Worm (Caenorhabditis elegans) whole organism, late embryonic: ENCODE data around the gene scl-21.
A peak's percentile ranks its signal among the peaks of the same experiment; 100 is the strongest.

Experiments used
- C38D4.7 ChIP-seq: fragments of 200-800 bp; sonication (Bioruptor generic); optimal IDR thresholded peaks from 2 replicates; lab custom pipeline; 2018; ENCODE audit warnings: mild to moderate bottlenecking, missing genetic modification characterization, moderate library complexity, missing compliant biosample characterization
- F13H6.1 ChIP-seq: sonication (generic microtip); optimal IDR thresholded peaks from 2 replicates; lab custom pipeline; 2016; ENCODE audit warnings: missing genetic modification characterization, missing compliant biosample characterization
- K02D7.2 ChIP-seq: sonication (generic microtip); optimal IDR thresholded peaks from 2 replicates; lab custom pipeline; 2017; ENCODE audit warnings: mild to moderate bottlenecking, missing genetic modification characterization, missing compliant biosample characterization
- K09A11.1 ChIP-seq: sonication (generic microtip); optimal IDR thresholded peaks from 2 replicates; lab custom pipeline; 2017; ENCODE audit warnings: antibody characterized with exemption, mild to moderate bottlenecking, missing genetic modification characterization, missing compliant biosample characterization; ENCODE audit not compliant: insufficient read depth
- Y22D7AL.16 ChIP-seq: sonication (generic microtip); optimal IDR thresholded peaks from 2 replicates; lab custom pipeline; 2016; ENCODE audit warnings: missing genetic modification characterization, missing compliant biosample characterization
- ama-1 ChIP-seq: fragments of 150-350 bp; optimal IDR thresholded peaks from 2 replicates; lab custom pipeline; 2014
- ceh-14 ChIP-seq: sonication (generic microtip); optimal IDR thresholded peaks from 2 replicates; lab custom pipeline; 2016; ENCODE audit warnings: missing genotype, missing genetic modification characterization, missing compliant biosample characterization
- ceh-18 ChIP-seq: sonication (generic microtip); optimal IDR thresholded peaks from 2 replicates; lab custom pipeline; 2016; ENCODE audit warnings: missing genetic modification characterization, missing compliant biosample characterization
- ceh-19 ChIP-seq: fragments of 200-800 bp; sonication (Bioruptor generic); optimal IDR thresholded peaks from 2 replicates; lab custom pipeline; 2018; ENCODE audit warnings: mild to moderate bottlenecking, missing genetic modification characterization, missing compliant biosample characterization
- ceh-2 ChIP-seq: sonication (generic microtip); optimal IDR thresholded peaks from 2 replicates; lab custom pipeline; 2016; ENCODE audit warnings: missing genotype, missing genetic modification characterization, missing compliant biosample characterization
- ceh-22 ChIP-seq: sonication (generic microtip); optimal IDR thresholded peaks from 2 replicates; lab custom pipeline; 2017; ENCODE audit warnings: missing biosample characterization, missing genetic modification characterization
- ceh-24 ChIP-seq: sonication (generic microtip); optimal IDR thresholded peaks from 2 replicates; lab custom pipeline; 2016; ENCODE audit warnings: mild to moderate bottlenecking, missing genetic modification characterization, missing compliant biosample characterization
- ceh-34 ChIP-seq: sonication (generic microtip); optimal IDR thresholded peaks from 2 replicates; lab custom pipeline; 2016; ENCODE audit warnings: mild to moderate bottlenecking, missing genetic modification characterization, missing compliant biosample characterization
- ceh-45 ChIP-seq: fragments of 200-800 bp; sonication (Bioruptor generic); IDR thresholded peaks from 2 replicates; pipeline ENCODE4 v1.3.6; 2022; ENCODE audit warnings: missing genetic modification reagents, missing genetic modification characterization, missing compliant biosample characterization
- ceh-6 ChIP-seq: fragments of 200-800 bp; sonication (Bioruptor generic); optimal IDR thresholded peaks from 2 replicates; lab custom pipeline; 2018; ENCODE audit warnings: mild to moderate bottlenecking, missing genetic modification characterization, missing compliant biosample characterization
- ceh-9 ChIP-seq: sonication (generic microtip); optimal IDR thresholded peaks from 2 replicates; lab custom pipeline; 2016; ENCODE audit warnings: mild to moderate bottlenecking, missing genetic modification characterization, inconsistent platforms, missing compliant biosample characterization
- che-1 ChIP-seq: sonication (generic microtip); optimal IDR thresholded peaks from 2 replicates; lab custom pipeline; 2016; ENCODE audit warnings: mild to moderate bottlenecking, missing genetic modification characterization, missing compliant biosample characterization
- dmd-4 ChIP-seq: sonication (generic microtip); optimal IDR thresholded peaks from 2 replicates; lab custom pipeline; 2016; ENCODE audit warnings: borderline replicate concordance, missing genetic modification characterization, missing compliant biosample characterization
- dve-1 ChIP-seq: sonication (generic microtip); optimal IDR thresholded peaks from 2 replicates; lab custom pipeline; 2017; ENCODE audit warnings: antibody characterized with exemption, mild to moderate bottlenecking, missing genetic modification characterization, missing compliant biosample characterization
- elt-2 ChIP-seq: sonication (generic microtip); optimal IDR thresholded peaks from 2 replicates; lab custom pipeline; 2016; ENCODE audit warnings: missing genetic modification reagents, missing genetic modification characterization, missing compliant biosample characterization
- ets-4 ChIP-seq: sonication (generic microtip); optimal IDR thresholded peaks from 2 replicates; lab custom pipeline; 2016; ENCODE audit warnings: missing genetic modification characterization, missing compliant biosample characterization
- eyg-1 ChIP-seq: sonication (generic microtip); optimal IDR thresholded peaks from 2 replicates; lab custom pipeline; 2016; ENCODE audit warnings: missing genotype, missing genetic modification characterization, missing compliant biosample characterization
- fax-1 ChIP-seq: sonication (generic microtip); optimal IDR thresholded peaks from 2 replicates; lab custom pipeline; 2016; ENCODE audit warnings: missing genotype, missing genetic modification characterization, missing compliant biosample characterization
- fkh-10 ChIP-seq: fragments of 150-350 bp; optimal IDR thresholded peaks from 2 replicates; lab custom pipeline; 2014; ENCODE audit warnings: missing biosample characterization, missing genetic modification reagents, missing genetic modification characterization
- fkh-6 ChIP-seq: sonication (generic microtip); optimal IDR thresholded peaks from 2 replicates; lab custom pipeline; 2016; ENCODE audit warnings: missing genetic modification characterization, missing compliant biosample characterization
- gmeb-2 ChIP-seq: sonication (generic microtip); optimal IDR thresholded peaks from 2 replicates; lab custom pipeline; 2016; ENCODE audit warnings: missing genetic modification characterization, inconsistent platforms, missing compliant biosample characterization
- hlh-13 ChIP-seq: fragments of 200-800 bp; sonication (Bioruptor generic); optimal IDR thresholded peaks from 2 replicates; lab custom pipeline; 2018; ENCODE audit warnings: mild to moderate bottlenecking, missing genetic modification characterization, missing compliant biosample characterization
- hlh-15 ChIP-seq: sonication (generic microtip); optimal IDR thresholded peaks from 2 replicates; lab custom pipeline; 2016; ENCODE audit warnings: missing genetic modification characterization, missing compliant biosample characterization
- hlh-30 ChIP-seq: sonication (generic microtip); optimal IDR thresholded peaks from 2 replicates; lab custom pipeline; 2017; ENCODE audit warnings: antibody characterized with exemption, missing genetic modification characterization, missing compliant biosample characterization; ENCODE audit not compliant: insufficient read depth
- hlh-6 ChIP-seq: sonication (generic microtip); optimal IDR thresholded peaks from 2 replicates; lab custom pipeline; 2016; ENCODE audit warnings: missing genotype, missing genetic modification characterization, missing compliant biosample characterization
- hlh-8 ChIP-seq: sonication (generic microtip); optimal IDR thresholded peaks from 2 replicates; lab custom pipeline; 2016; ENCODE audit warnings: missing genotype, missing genetic modification characterization, missing compliant biosample characterization
- mec-3 ChIP-seq: sonication (generic microtip); optimal IDR thresholded peaks from 2 replicates; lab custom pipeline; 2016; ENCODE audit warnings: borderline replicate concordance, missing genetic modification characterization, missing compliant biosample characterization
- nhr-11 ChIP-seq: fragments of 150-350 bp; optimal IDR thresholded peaks from 2 replicates; lab custom pipeline; 2014; ENCODE audit warnings: missing biosample characterization, missing genetic modification characterization
- npax-4 ChIP-seq: sonication (generic microtip); optimal IDR thresholded peaks from 2 replicates; lab custom pipeline; 2016; ENCODE audit warnings: missing genetic modification characterization, missing compliant biosample characterization
- odd-2 ChIP-seq: sonication (generic microtip); optimal IDR thresholded peaks from 2 replicates; lab custom pipeline; 2017; ENCODE audit warnings: antibody characterized with exemption, mild to moderate bottlenecking, missing genetic modification characterization, missing compliant biosample characterization
- pat-9 ChIP-seq: fragments of 200-800 bp; sonication (Bioruptor generic); optimal IDR thresholded peaks from 2 replicates; lab custom pipeline; 2018; ENCODE audit warnings: mild to moderate bottlenecking, missing genetic modification characterization, moderate library complexity, missing compliant biosample characterization
- pax-1 ChIP-seq: fragments of 150-350 bp; optimal IDR thresholded peaks from 2 replicates; lab custom pipeline; 2014; ENCODE audit warnings: missing biosample characterization, missing genetic modification characterization
- pha-2 ChIP-seq: sonication (generic microtip); optimal IDR thresholded peaks from 2 replicates; lab custom pipeline; 2017; ENCODE audit warnings: mild to moderate bottlenecking, missing genetic modification characterization, missing compliant biosample characterization
- pha-4 ChIP-seq: fragments of 150-350 bp; optimal IDR thresholded peaks from 2 replicates; lab custom pipeline; 2018; ENCODE audit warnings: missing biosample characterization, missing genetic modification reagents, missing genetic modification characterization
- pqm-1 ChIP-seq: sonication (generic microtip); optimal IDR thresholded peaks from 2 replicates; lab custom pipeline; 2016; ENCODE audit warnings: missing genetic modification characterization, missing compliant biosample characterization
- pros-1 ChIP-seq: fragments of 150-350 bp; optimal IDR thresholded peaks from 2 replicates; lab custom pipeline; 2014; ENCODE audit warnings: missing biosample characterization, missing genetic modification reagents, missing genetic modification characterization
- ref-2 ChIP-seq: sonication (generic microtip); optimal IDR thresholded peaks from 2 replicates; lab custom pipeline; 2016; ENCODE audit warnings: missing genetic modification characterization, missing compliant biosample characterization
- sdc-2 ChIP-seq: sonication (generic microtip); optimal IDR thresholded peaks from 2 replicates; lab custom pipeline; 2016; ENCODE audit warnings: missing genotype, missing genetic modification characterization, missing compliant biosample characterization
- sox-2 ChIP-seq: fragments of 200-800 bp; sonication (Bioruptor generic); IDR thresholded peaks from 2 replicates; pipeline ENCODE4 v1.3.6; 2022; ENCODE audit warnings: missing genetic modification reagents, missing genetic modification characterization, missing compliant biosample characterization
- tbx-2 ChIP-seq: sonication (generic microtip); optimal IDR thresholded peaks from 2 replicates; lab custom pipeline; 2016; ENCODE audit warnings: missing genetic modification characterization, missing compliant biosample characterization
- tbx-7 ChIP-seq: sonication (generic microtip); optimal IDR thresholded peaks from 2 replicates; lab custom pipeline; 2016; ENCODE audit warnings: missing genotype, missing genetic modification characterization, missing compliant biosample characterization
- ttx-3 ChIP-seq: sonication (generic microtip); optimal IDR thresholded peaks from 2 replicates; lab custom pipeline; 2016; ENCODE audit warnings: missing genetic modification reagents, missing genetic modification characterization, missing compliant biosample characterization
- unc-3 ChIP-seq, 2 experiments: fragments of 200-800 bp in 1 of 2; sonication (Bioruptor generic) in 1 of 2; sonication (generic microtip) in 1 of 2; conservative IDR thresholded peaks in 1 of 2; optimal IDR thresholded peaks in 1 of 2; 2 replicates each; pipeline versions ENCODE4 v1.3.6 to Lab custom; 2016 to 2022; ENCODE audit warnings: missing compliant biosample characterization in 2 of 2, missing genetic modification characterization in 2 of 2, missing genetic modification reagents in 1 of 2
- unc-42 ChIP-seq: sonication (generic microtip); optimal IDR thresholded peaks from 2 replicates; lab custom pipeline; 2016; ENCODE audit warnings: missing genotype, missing genetic modification characterization, missing compliant biosample characterization
- unc-55 ChIP-seq: sonication (generic microtip); optimal IDR thresholded peaks from 2 replicates; lab custom pipeline; 2017; ENCODE audit warnings: missing biosample characterization, missing genetic modification reagents, missing genetic modification characterization
- unc-86 ChIP-seq: sonication (generic microtip); optimal IDR thresholded peaks from 2 replicates; lab custom pipeline; 2016; ENCODE audit warnings: missing genetic modification characterization, missing compliant biosample characterization
- zip-5 ChIP-seq: sonication (generic microtip); optimal IDR thresholded peaks from 2 replicates; lab custom pipeline; 2016; ENCODE audit warnings: missing genetic modification characterization, missing compliant biosample characterization
- ztf-16 ChIP-seq: sonication (generic microtip); optimal IDR thresholded peaks from 2 replicates; lab custom pipeline; 2017; ENCODE audit warnings: missing genetic modification characterization, missing compliant biosample characterization

scl-21 gene

ce11 chrV:19529168-19529567 is 33.7 kb upstream of the scl-21 start:
- TF ChIP-seq eyg-1 (tag; lab: Kevin White, UChicago) (no peak), pax-1 (tag; lab: Kevin White, UChicago) (peak; percentile 44), zip-5 (no peak), ceh-6 (GFP tag; lab: Kevin White, UChicago) (no peak), ceh-18 (tag; lab: Kevin White, UChicago) (peak; percentile 62), ets-4 (tag; lab: Kevin White, UChicago) (peak; percentile 17), hlh-13 (GFP tag; lab: Kevin White, UChicago) (no peak), pqm-1 (tag; lab: Kevin White, UChicago) (no peak), ceh-34 (tag; lab: Kevin White, UChicago) (peak; percentile 71), ceh-19 (GFP tag; lab: Kevin White, UChicago) (no peak), pha-2 (tag; lab: Kevin White, UChicago) (peak; percentile 77), gmeb-2 (tag; lab: Kevin White, UChicago) (no peak), elt-2 (tag; lab: Kevin White, UChicago) (peak; percentile 40), K09A11.1 (tag; lab: Kevin White, UChicago) (peak; percentile 48), nhr-11 (no peak), ceh-14 (tag; lab: Kevin White, UChicago) (no peak), odd-2 (tag; lab: Kevin White, UChicago) (no peak), ceh-9 (no peak), fax-1 (no peak), unc-55 (peak; percentile 98), ztf-16 (no peak), mec-3 (tag; lab: Kevin White, UChicago) (no peak), pros-1 (no peak), sox-2 (peak; percentile 8; the same call in 1 of the 2 replicates), Y22D7AL.16 (tag; lab: Kevin White, UChicago) (no peak), unc-42 (tag; lab: Kevin White, UChicago) (peak; percentile 74), ceh-2 (no peak), pat-9 (tag; lab: Kevin White, UChicago) (no peak), pha-4 (tag; lab: Kevin White, UChicago) (no peak), unc-3 (GFP tag; conservative IDR thresholded peaks at IDR 0.05; lab: Robert Waterston, UW) (peak; percentile 47; the same call in 1 of the 2 replicates), unc-3 (tag; optimal IDR thresholded peaks at IDR 0.05; lab: Kevin White, UChicago) (no peak), K02D7.2 (tag; lab: Kevin White, UChicago) (no peak), dve-1 (tag; lab: Kevin White, UChicago) (peak; percentile 17), C38D4.7 (GFP tag; lab: Kevin White, UChicago) (no peak), hlh-6 (tag; lab: Kevin White, UChicago) (no peak), tbx-7 (tag; lab: Kevin White, UChicago) (no peak), F13H6.1 (tag; lab: Kevin White, UChicago) (peak; percentile 18), npax-4 (no peak), fkh-6 (tag; lab: Kevin White, UChicago) (no peak), dmd-4 (tag; lab: Kevin White, UChicago) (no peak), ceh-22 (no peak), hlh-8 (no peak), ama-1 (lab: Kevin White, UChicago) (no peak), fkh-10 (no peak), ttx-3 (tag; lab: Kevin White, UChicago) (no peak), ceh-45 (GFP tag; lab: Robert Waterston, UW) (no peak), tbx-2 (peak; percentile 84), che-1 (tag; lab: Kevin White, UChicago) (no peak), sdc-2 (no peak), hlh-15 (tag; lab: Kevin White, UChicago) (no peak), ceh-24 (tag; lab: Kevin White, UChicago) (no peak), ref-2 (tag; lab: Kevin White, UChicago) (peak; percentile 71), unc-86 (tag; lab: Kevin White, UChicago) (no peak), hlh-30 (tag; lab: Kevin White, UChicago) (peak; percentile 97)
